Worm (Caenorhabditis elegans) whole organism, L1 larva: Measurements from ENCODE around the gene EEED8.14.

Experiments used
- alr-1 ChIP-seq: fragments of 200-800 bp; sonication (Bioruptor generic); optimal IDR thresholded peaks from 2 replicates; lab custom pipeline; 2018; ENCODE audit warnings: borderline replicate concordance, mild to moderate bottlenecking, missing genetic modification characterization, missing compliant biosample characterization
- elt-2 ChIP-seq: sonication (generic microtip); optimal IDR thresholded peaks from 2 replicates; lab custom pipeline; 2016; ENCODE audit warnings: missing genetic modification characterization, mild to moderate bottlenecking, inconsistent platforms, missing compliant biosample characterization, missing genetic modification reagents
- fkh-8 ChIP-seq: sonication (generic microtip); optimal IDR thresholded peaks from 2 replicates; lab custom pipeline; 2016; ENCODE audit warnings: mild to moderate bottlenecking, missing genetic modification characterization, missing compliant biosample characterization
- isw-1 ChIP-seq: fragments of 200-800 bp; sonication (Bioruptor generic); IDR thresholded peaks from 2 replicates; pipeline ENCODE4 v1.3.6; 2022; ENCODE audit warnings: missing genetic modification characterization, missing compliant biosample characterization
- jun-1 ChIP-seq: fragments of 150-350 bp; optimal IDR thresholded peaks from 2 replicates; lab custom pipeline; 2014; ENCODE audit warnings: missing biosample characterization, missing genetic modification reagents, missing genetic modification characterization
- lsy-2 ChIP-seq, 2 experiments: fragments of 150-350 bp; optimal IDR thresholded peaks; 2 replicates each; lab custom pipeline; 2014; ENCODE audit warnings: missing biosample characterization in 2 of 2, missing genetic modification characterization in 2 of 2
- mdl-1 ChIP-seq, 2 experiments: fragments of 150-350 bp; optimal IDR thresholded peaks; 2 replicates each; lab custom pipeline; 2014 to 2017; ENCODE audit warnings: missing biosample characterization in 2 of 2, missing genetic modification characterization in 2 of 2, inconsistent platforms in 1 of 2
- nhr-12 ChIP-seq: sonication (generic microtip); optimal IDR thresholded peaks from 2 replicates; lab custom pipeline; 2017; ENCODE audit warnings: missing biosample characterization, missing genetic modification characterization
- unc-62 ChIP-seq: fragments of 150-350 bp; optimal IDR thresholded peaks from 2 replicates; lab custom pipeline; 2014; ENCODE audit warnings: missing biosample characterization, missing genetic modification reagents, missing genetic modification characterization

- TF ChIP-seq jun-1 (no peak), alr-1 (tag; lab: Kevin White, UChicago) (no peak), mdl-1 (tag; optimal IDR thresholded peaks at IDR 0.05; lab: Kevin White, UChicago) (no peak), elt-2 (tag; lab: Kevin White, UChicago) (no peak), lsy-2 (tag; optimal IDR thresholded peaks at IDR 0.05; lab: Kevin White, UChicago) (no peak), nhr-12 (no peak), unc-62 (GFP tag; lab: Kevin White, UChicago) (no peak), fkh-8 (no peak), isw-1 (GFP tag; lab: Robert Waterston, UW) (no peak)
Observed at ce11 chrII:5412467-5412866, 1.4 kb downstream of the EEED8.14 start, which contains the start of the genes EEED8.13 and EEED8.18.
